Worm (Caenorhabditis elegans): ENCODE results near the gene mans-4.

ce11 chrIV:9107464-9107863, 29.1 kb upstream of the mans-4 start:
- TF ChIP-seq fkh-4 (tag; optimal IDR thresholded peaks at IDR 0.05; ENCODE audit: borderline replicate concordance): no peak
- no peak for TF ChIP-seq egl-27 (tag; optimal IDR thresholded peaks at IDR 0.05)
- no peak for TF ChIP-seq ceh-88 (GFP tag; IDR thresholded peaks at IDR 0.05)
- no peak for TF ChIP-seq ztf-11 (tag; optimal IDR thresholded peaks at IDR 0.05)
